Worm (Caenorhabditis elegans): ENCODE results near the gene ints-7.

Gene ints-7

DNA sequence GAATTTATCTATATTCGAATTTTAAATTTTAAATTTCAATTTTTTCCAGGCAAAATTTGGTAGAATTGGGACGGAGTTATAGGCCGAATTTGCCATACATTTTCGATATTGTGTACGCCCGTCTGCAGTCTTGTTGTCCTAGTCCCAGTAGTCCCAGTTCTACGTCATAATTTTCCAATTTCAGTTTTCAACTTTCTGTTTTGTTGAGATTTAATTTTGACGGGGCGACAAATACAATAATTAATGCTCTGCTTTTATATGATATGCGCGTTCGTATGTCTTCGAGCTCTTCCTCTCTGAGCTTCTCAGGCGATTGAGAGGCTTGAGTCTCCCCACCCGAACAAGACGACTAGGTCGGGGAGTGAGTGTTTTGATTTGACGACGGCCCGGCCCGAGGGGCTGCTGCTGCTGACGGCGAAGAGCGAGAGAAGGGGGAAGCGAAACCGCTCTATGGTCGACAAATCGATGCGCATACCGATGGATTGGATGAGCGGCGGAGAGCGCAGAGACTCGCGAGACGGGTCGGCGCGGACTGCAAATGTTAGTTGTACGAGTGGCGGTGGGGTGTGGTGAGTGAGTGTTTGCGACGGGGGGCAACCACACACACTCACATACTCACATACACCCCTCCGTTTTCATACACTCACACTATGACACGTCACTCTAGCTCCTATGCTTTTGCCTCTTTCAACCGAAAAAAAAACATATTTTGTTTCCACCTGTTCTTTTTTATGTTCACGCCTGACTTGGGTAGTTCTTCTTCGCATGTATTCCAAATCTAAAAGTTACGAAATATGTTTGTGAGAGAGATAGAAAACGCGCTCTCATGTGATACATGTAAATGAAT, 52.3 kb downstream of the ints-7 start (continued):
- TF ChIP-seq hlh-17 (GFP tag; optimal IDR thresholded peaks at IDR 0.05; ENCODE audit: borderline replicate concordance): no peak
- no peak for TF ChIP-seq ces-1 (GFP tag; optimal IDR thresholded peaks at IDR 0.05)
- peak; percentile 57 to 66 for TF ChIP-seq lin-35 (GFP tag; optimal IDR thresholded peaks at IDR 0.05)
- TF ChIP-seq zip-4 (GFP tag; optimal IDR thresholded peaks at IDR 0.05): peak; percentile 31
- TF ChIP-seq unc-130 (tag; optimal IDR thresholded peaks at IDR 0.05): peak; percentile 64
- TF ChIP-seq egl-13 (tag; optimal IDR thresholded peaks at IDR 0.05): peak; percentile 63
- TF ChIP-seq nhr-84 (tag; optimal IDR thresholded peaks at IDR 0.05): no peak
- TF ChIP-seq grh-1 (GFP tag; IDR thresholded peaks at IDR 0.05): peak; percentile 49
- peak; percentile 67 for TF ChIP-seq skn-1 (tag; optimal IDR thresholded peaks at IDR 0.05)
- TF ChIP-seq C16A3.4 (tag; optimal IDR thresholded peaks at IDR 0.05): peak; percentile 58
- no peak for TF ChIP-seq tlp-1 (tag; optimal IDR thresholded peaks at IDR 0.05)
- no peak for TF ChIP-seq hlh-4 (tag; optimal IDR thresholded peaks at IDR 0.05)
- TF ChIP-seq sptf-1 (tag; optimal IDR thresholded peaks at IDR 0.05): no peak
- 0 out of 2 replicates have a peak, but pooled peaks have one; percentile 6 for TF ChIP-seq isw-1 (GFP tag; IDR thresholded peaks at IDR 0.05)
- TF ChIP-seq unc-62 (GFP tag; optimal IDR thresholded peaks at IDR 0.05): no peak
- no peak for TF ChIP-seq aly-2 (tag; optimal IDR thresholded peaks at IDR 0.05)
- TF ChIP-seq Y116A8C.19 (tag; optimal IDR thresholded peaks at IDR 0.05; ENCODE audit: borderline replicate concordance): no peak
- peak; percentile 81 for TF ChIP-seq nhr-20 (tag; optimal IDR thresholded peaks at IDR 0.05)
- TF ChIP-seq mef-2 (tag; optimal IDR thresholded peaks at IDR 0.05): no peak
- TF ChIP-seq C04F5.9 (tag; optimal IDR thresholded peaks at IDR 0.05): no peak
- no peak for TF ChIP-seq unc-30 (tag; optimal IDR thresholded peaks at IDR 0.05)
- TF ChIP-seq snu-23 (GFP tag; optimal IDR thresholded peaks at IDR 0.05): peak; percentile 83
- TF ChIP-seq ztf-11 (tag; optimal IDR thresholded peaks at IDR 0.05): peak in 1 of 2 experiments; percentile 61
- peak; percentile 52 for TF ChIP-seq pax-3 (tag; optimal IDR thresholded peaks at IDR 0.05)
- TF ChIP-seq ceh-90 (tag; optimal IDR thresholded peaks at IDR 0.05): no peak
- TF ChIP-seq irx-1 (tag; optimal IDR thresholded peaks at IDR 0.05): peak; percentile 23
- TF ChIP-seq ama-1 (optimal IDR thresholded peaks at IDR 0.05): peak; percentile 54
- TF ChIP-seq zag-1 (tag; optimal IDR thresholded peaks at IDR 0.05): no peak
- TF ChIP-seq lin-15B (tag; optimal IDR thresholded peaks at IDR 0.05): no peak
- peak; percentile 65 for TF ChIP-seq ceh-8 (GFP tag; optimal IDR thresholded peaks at IDR 0.05)
- no peak for TF ChIP-seq efl-3 (GFP tag; optimal IDR thresholded peaks at IDR 0.05)
- TF ChIP-seq ceh-88 (GFP tag; IDR thresholded peaks at IDR 0.05): peak; percentile 62; the same call in 1 of the 2 replicates
- no peak for TF ChIP-seq ets-5 (GFP tag; IDR thresholded peaks at IDR 0.05)
- TF ChIP-seq unc-86 (tag; optimal IDR thresholded peaks at IDR 0.05): peak; percentile 63
- peak; percentile 66 for TF ChIP-seq mab-9 (GFP tag; IDR thresholded peaks at IDR 0.05)
- TF ChIP-seq nhr-90 (tag; optimal IDR thresholded peaks at IDR 0.05; ENCODE audit: poor library complexity): peak; percentile 56
- TF ChIP-seq F16B12.6 (tag; optimal IDR thresholded peaks at IDR 0.05): peak; percentile 15
- TF ChIP-seq swsn-7 (tag; optimal IDR thresholded peaks at IDR 0.05): peak; percentile 85
- TF ChIP-seq pag-3 (tag; optimal IDR thresholded peaks at IDR 0.05; ENCODE audit: borderline replicate concordance, insufficient read depth): no peak
- peak; percentile 84 for TF ChIP-seq tbx-2 (tag; optimal IDR thresholded peaks at IDR 0.05)
- peak; percentile 98 for TF ChIP-seq xbp-1 (tag; optimal IDR thresholded peaks at IDR 0.05)

DNA sequence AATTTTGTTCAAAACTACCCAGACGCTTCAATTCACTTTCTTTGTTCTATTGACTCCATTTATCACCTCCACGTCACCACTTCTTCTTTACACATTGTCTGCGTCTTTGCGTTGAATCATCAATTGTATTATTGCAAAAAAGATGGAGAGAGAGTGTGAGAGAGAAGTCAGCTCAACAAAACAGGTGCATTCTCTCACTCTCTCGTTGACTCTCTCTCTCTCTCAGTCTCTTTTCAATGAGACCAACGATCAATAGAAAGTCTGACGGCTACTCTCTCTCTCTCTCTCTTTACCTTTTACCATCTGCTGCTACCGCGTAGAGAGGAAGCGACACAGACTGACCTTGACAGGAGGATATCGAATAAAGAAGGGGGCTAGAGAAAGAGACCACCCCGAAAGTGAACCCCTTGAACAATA, 53.1 kb downstream of the ints-7 start:
- TF ChIP-seq blmp-1 (tag; optimal IDR thresholded peaks at IDR 0.05) (peak; percentile 98), ztf-4 (tag; optimal IDR thresholded peaks at IDR 0.05) (peak; percentile 91), unc-30 (tag; optimal IDR thresholded peaks at IDR 0.05) (no peak), lsy-2 (tag; optimal IDR thresholded peaks at IDR 0.05) (peak; percentile 83 to 91), xbp-1 (tag; optimal IDR thresholded peaks at IDR 0.05) (peak; percentile 88), nhr-47 (tag; optimal IDR thresholded peaks at IDR 0.05) (peak; percentile 86), jun-1 (tag; optimal IDR thresholded peaks at IDR 0.05) (peak; percentile 95), grh-1 (GFP tag; IDR thresholded peaks at IDR 0.05) (peak; percentile 87), pax-3 (tag; optimal IDR thresholded peaks at IDR 0.05) (peak; percentile 52), nhr-84 (tag; optimal IDR thresholded peaks at IDR 0.05) (no peak), fos-1 (tag; optimal IDR thresholded peaks at IDR 0.05) (peak; percentile 97), C16A3.4 (tag; optimal IDR thresholded peaks at IDR 0.05) (peak; percentile 80), C34B4.2 (tag; optimal IDR thresholded peaks at IDR 0.05) (no peak), skn-1 (tag; optimal IDR thresholded peaks at IDR 0.05) (peak; percentile 63), aha-1 (tag; optimal IDR thresholded peaks at IDR 0.05) (no peak), zag-1 (tag; optimal IDR thresholded peaks at IDR 0.05) (no peak), mef-2 (tag; optimal IDR thresholded peaks at IDR 0.05) (no peak), fkh-4 (tag; optimal IDR thresholded peaks at IDR 0.05; ENCODE audit: borderline replicate concordance) (peak; percentile 9), swsn-7 (tag; optimal IDR thresholded peaks at IDR 0.05) (peak; percentile 87), ces-1 (GFP tag; optimal IDR thresholded peaks at IDR 0.05) (peak; percentile 55), lin-14 (GFP tag; optimal IDR thresholded peaks at IDR 0.05) (peak; percentile 97)
